Worm (Caenorhabditis elegans) whole organism, L4/young adult: ENCODE measurements around the gene smz-1.
"Not testable (repeated sequence)": the region's sequence is repeated elsewhere in the genome, so short reads cannot be mapped to it uniquely, and the experiment has no call there.

Experiments
- W03F9.2 ChIP-seq: fragments of 150-350 bp; optimal IDR thresholded peaks from 2 replicates; lab custom pipeline; 2014; ENCODE audit warnings: missing biosample characterization, missing genetic modification characterization
- dao-5 ChIP-seq: sonication (generic microtip); optimal IDR thresholded peaks from 2 replicates; lab custom pipeline; 2016; ENCODE audit warnings: missing genotype, missing genetic modification characterization, moderate library complexity, missing compliant biosample characterization
- him-1 ChIP-seq: sonication (generic microtip); optimal IDR thresholded peaks from 2 replicates; lab custom pipeline; 2016; ENCODE audit warnings: missing genotype, missing genetic modification reagents, missing genetic modification characterization, missing compliant biosample characterization

The smz-1 gene

DNA sequence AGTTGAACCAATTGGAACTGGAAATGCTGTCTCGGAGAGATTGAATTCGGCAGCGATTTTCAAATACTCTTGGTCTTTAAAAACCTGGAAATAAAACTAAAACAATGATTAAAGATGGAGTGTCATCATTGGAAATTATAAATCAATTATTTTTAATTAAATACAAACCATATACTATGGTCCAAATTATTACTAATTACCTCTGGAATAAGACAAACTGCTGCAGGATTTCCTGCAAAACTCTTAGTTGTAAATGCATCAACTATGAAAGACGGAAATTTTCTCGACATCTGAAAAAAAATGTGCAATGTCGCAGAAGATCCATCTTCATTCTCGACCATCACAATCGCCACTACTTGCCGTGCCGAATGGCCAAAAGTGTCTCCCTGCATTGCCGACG is 23.9 kb downstream of the smz-1 start, which contains the start of gene igdb-1:
Gene igdb-1, plus strand, starts transcription at position 301 of the 400 bp plus-strand sequence.
- not testable (repeated sequence) for TF ChIP-seq him-1, dao-5, W03F9.2 (tag; lab: Kevin White, UChicago)

DNA sequence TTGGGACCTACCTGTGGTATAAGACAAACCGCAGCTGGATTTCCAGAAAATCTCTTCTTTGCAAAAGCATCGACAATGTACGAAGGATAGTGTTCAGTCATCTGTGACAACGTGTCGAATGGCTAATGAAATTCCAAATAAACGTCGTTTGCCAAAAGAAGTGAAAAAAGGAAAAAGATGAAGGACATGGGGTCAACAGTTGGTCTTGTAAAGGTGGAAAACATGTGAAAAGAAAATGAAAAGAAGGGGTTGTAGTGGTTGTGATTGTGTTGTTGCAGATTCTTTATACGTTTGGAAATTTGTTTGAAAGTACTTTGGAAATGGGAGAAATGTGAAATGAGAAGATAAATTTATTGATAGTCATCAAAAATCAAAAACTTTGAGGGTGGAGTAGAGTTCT is 29.6 kb downstream of the smz-1 start, which contains the start of gene T04A11.4:
Gene T04A11.4, minus strand, starts transcription at position 101 of the 400 bp plus-strand sequence.
- TF ChIP-seq dao-5, him-1, W03F9.2 (tag; lab: Kevin White, UChicago): not testable (repeated sequence)

DNA sequence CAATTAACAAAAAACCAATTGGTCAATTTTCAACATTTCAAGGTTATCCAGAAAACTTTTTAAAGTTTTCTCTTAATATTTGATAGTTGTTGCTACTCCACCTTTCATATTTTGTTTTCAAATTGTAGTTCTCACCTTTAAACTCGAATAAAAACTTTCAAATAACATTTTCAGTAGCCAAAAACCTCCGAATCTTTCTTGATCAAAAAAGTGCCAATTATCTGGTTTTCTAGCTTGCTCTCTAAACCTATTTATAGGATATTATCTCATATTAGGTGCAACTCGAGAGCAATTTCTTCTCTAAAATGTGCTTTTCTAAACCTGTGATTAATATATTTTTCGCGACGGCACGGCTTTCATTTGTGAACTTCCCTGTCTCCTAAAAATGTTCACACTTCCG is 32.3 kb downstream of the smz-1 start, which contains the start of gene sru-26:
Gene sru-26, plus strand, starts transcription at position 301 of the 400 bp plus-strand sequence.
- no peak for TF ChIP-seq him-1 (tag; lab: Kevin White, UChicago)
- no peak for TF ChIP-seq dao-5 (tag; lab: Kevin White, UChicago)
- TF ChIP-seq W03F9.2 (tag; lab: Kevin White, UChicago): no peak

DNA sequence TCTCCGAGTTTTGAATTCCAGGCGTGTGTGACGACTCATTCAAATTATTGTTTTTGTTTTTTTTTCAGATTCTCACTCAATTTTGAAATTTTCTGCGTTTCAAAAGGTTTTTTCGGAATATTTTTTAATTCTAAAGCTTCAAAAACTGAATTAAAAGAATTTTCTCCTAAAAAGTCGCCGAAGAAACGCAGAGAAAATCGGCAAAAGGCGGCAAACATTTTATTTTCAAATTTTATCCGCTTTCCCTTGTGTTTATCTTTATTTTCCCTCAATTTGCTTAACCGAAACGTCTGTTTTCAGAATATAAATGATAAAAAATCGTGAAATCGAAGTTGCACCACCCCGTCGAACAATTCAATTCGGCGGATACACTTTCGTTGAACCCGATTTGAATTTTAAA is 35.6 kb downstream of the smz-1 start, which contains the start of gene him-6:
Gene him-6, plus strand, starts transcription at position 301 of the 400 bp plus-strand sequence.
- TF ChIP-seq W03F9.2 (tag; lab: Kevin White, UChicago) (no peak), him-1 (tag; lab: Kevin White, UChicago) (no peak), dao-5 (tag; lab: Kevin White, UChicago) (no peak)

DNA sequence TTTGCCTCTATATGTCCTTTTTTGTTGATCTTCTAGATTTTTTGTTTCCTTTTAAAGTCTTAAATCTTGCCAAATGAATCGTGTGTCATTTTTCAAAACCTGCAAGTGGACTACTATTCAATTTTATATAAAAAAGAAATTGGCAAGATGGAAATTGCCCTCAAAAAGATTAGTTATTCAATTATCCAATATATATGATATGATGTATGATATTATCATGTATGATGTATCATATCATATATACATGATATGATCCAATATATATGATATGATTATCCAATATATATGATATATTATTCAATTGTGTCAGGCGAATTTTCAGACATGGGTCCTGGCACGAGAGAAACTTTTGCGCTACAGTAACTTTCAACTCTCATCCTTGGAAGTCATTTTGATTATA is 40.3 kb downstream of the smz-1 start, which contains the start of gene sru-20:
Gene sru-20, plus strand, starts transcription at position 301 of the 400 bp plus-strand sequence.
- TF ChIP-seq dao-5 (tag; lab: Kevin White, UChicago): no peak
- TF ChIP-seq him-1 (tag; lab: Kevin White, UChicago): no peak
- no peak for TF ChIP-seq W03F9.2 (tag; lab: Kevin White, UChicago)

DNA sequence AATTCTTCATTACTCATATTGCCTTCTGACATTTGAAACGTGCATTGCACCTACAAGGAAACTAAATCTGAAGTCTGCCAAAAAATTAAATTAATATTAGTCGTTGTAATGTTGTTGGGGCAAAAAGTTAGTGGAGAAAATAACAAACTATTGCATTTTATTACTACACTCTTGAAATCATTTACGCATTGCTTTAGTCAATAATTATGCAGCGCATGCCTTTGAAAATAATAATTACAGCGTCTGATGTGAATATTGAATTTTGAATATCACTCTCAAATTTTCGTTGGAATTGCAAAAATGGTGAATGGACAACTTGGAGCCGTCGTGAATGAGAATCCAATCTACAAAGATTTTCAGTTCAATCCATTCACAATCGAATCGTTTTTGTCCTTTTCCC is 43.4 kb downstream of the smz-1 start, which contains the start of gene sru-19:
Gene sru-19, plus strand, starts transcription at position 301 of the 400 bp plus-strand sequence.
- TF ChIP-seq dao-5 (tag; lab: Kevin White, UChicago): no peak
- TF ChIP-seq him-1 (tag; lab: Kevin White, UChicago): no peak
- no peak for TF ChIP-seq W03F9.2 (tag; lab: Kevin White, UChicago)

DNA sequence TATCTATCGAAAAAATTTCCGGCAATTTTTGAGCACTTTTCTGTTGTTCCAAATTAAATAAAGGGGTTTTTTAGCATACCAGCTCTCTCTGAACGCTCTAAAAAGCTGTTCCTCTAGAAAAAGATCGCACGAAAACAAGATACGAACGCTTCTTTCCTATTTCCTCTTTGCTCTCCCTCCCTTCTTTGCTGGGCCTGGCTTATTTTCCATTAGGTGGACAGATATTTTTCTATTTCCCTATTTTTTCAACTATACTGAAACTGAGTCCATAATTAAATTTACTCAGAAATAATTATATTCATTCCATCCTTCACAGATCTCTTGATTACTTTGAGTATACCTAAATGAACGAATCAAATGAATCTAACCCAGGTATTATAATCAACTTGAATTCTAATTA is 47.1 kb downstream of the smz-1 start, which contains the start of gene sru-18:
Gene sru-18, plus strand, starts transcription at position 301 of the 400 bp plus-strand sequence.
- TF ChIP-seq dao-5 (tag; lab: Kevin White, UChicago): no peak
- no peak for TF ChIP-seq W03F9.2 (tag; lab: Kevin White, UChicago)
- TF ChIP-seq him-1 (tag; lab: Kevin White, UChicago): no peak

DNA sequence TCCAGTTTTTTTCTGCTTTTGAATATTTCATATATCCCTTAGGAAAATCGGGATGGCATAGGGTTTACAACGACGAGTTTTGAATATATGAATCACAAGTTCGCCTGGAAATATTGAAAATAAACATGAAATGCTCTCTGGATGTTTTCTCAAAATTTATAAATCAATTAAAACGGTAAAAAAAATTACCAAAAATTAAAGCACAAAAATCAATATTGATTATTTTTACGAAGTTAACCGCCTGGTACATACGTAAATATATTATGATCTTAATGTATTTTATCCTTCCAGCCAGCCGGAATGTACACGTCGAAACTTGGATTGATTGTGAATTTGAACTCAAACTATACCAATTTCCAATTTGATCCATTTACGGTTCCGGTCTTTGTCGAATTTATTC is 50.5 kb downstream of the smz-1 start, which contains the start of gene sru-17:
Gene sru-17, plus strand, starts transcription at position 301 of the 400 bp plus-strand sequence.
- not testable (repeated sequence) for TF ChIP-seq him-1, W03F9.2, dao-5 (tag; lab: Kevin White, UChicago)
